Fruit fly (Drosophila melanogaster) whole organism, embryonic: Measurements from ENCODE around the gene UQCR-6.4L.

Experiments used
- Abd-B ChIP-seq: fragments of 200-800 bp; sonication (Bioruptor generic); optimal IDR thresholded peaks from 2 replicates; lab custom pipeline; 2018; ENCODE audit warnings: missing biosample characterization, mild to moderate bottlenecking, missing genetic modification characterization, moderate library complexity
- Atf-2 ChIP-seq: fragments of 200-800 bp; sonication (Bioruptor generic); optimal IDR thresholded peaks from 2 replicates; lab custom pipeline; 2016; ENCODE audit warnings: missing biosample characterization, missing genetic modification characterization
- Bgb ChIP-seq: fragments of 200-800 bp; sonication (Bioruptor generic); IDR thresholded peaks from 2 replicates; pipeline ENCODE4 v1.3.6; 2022; ENCODE audit warnings: missing biosample characterization, missing genetic modification characterization; ENCODE audit not compliant: partially characterized antibody
- Blimp-1 ChIP-seq: fragments of 200-800 bp; sonication (Bioruptor generic); optimal IDR thresholded peaks from 3 replicates; lab custom pipeline; 2018; ENCODE audit warnings: missing biosample characterization, missing genetic modification characterization, mild to moderate bottlenecking, moderate library complexity, missing genetic modification reagents
- CG10267 ChIP-seq: fragments of 200-800 bp; sonication (Bioruptor generic); optimal IDR thresholded peaks from 2 replicates; lab custom pipeline; 2018; ENCODE audit warnings: missing biosample characterization, mild to moderate bottlenecking, missing genetic modification characterization, moderate library complexity
- CG10959 ChIP-seq: fragments of 200-800 bp; sonication (Bioruptor generic); IDR thresholded peaks from 2 replicates; pipeline ENCODE4 v1.3.6; 2022; ENCODE audit warnings: missing biosample characterization, missing genetic modification characterization
- CG11456 ChIP-seq: fragments of 200-800 bp; sonication (Bioruptor generic); IDR thresholded peaks from 3 replicates; pipeline ENCODE4 v1.3.6; 2022; ENCODE audit warnings: missing biosample characterization, missing genetic modification characterization
- CG12219 ChIP-seq: fragments of 200-800 bp; sonication (Bioruptor generic); optimal IDR thresholded peaks from 3 replicates; lab custom pipeline; 2018; ENCODE audit warnings: missing biosample characterization, mild to moderate bottlenecking, missing genetic modification characterization
- CG13424 ChIP-seq: fragments of 200-800 bp; sonication (Bioruptor generic); optimal IDR thresholded peaks from 2 replicates; lab custom pipeline; 2019; ENCODE audit warnings: missing biosample characterization, mild to moderate bottlenecking, missing genetic modification characterization, moderate library complexity
- CG14014 ChIP-seq: fragments of 200-800 bp; sonication (Bioruptor generic); IDR thresholded peaks from 2 replicates; pipeline ENCODE4 v1.3.6; 2022; ENCODE audit warnings: missing biosample characterization, missing genetic modification characterization
- CG14965 ChIP-seq: fragments of 200-800 bp; sonication (Bioruptor generic); optimal IDR thresholded peaks from 2 replicates; lab custom pipeline; 2016; ENCODE audit warnings: missing biosample characterization, missing genetic modification characterization, borderline replicate concordance
- CG1603 ChIP-seq: fragments of 200-800 bp; sonication (Bioruptor generic); optimal IDR thresholded peaks from 2 replicates; lab custom pipeline; 2019; ENCODE audit warnings: missing biosample characterization, mild to moderate bottlenecking, missing genetic modification characterization, moderate library complexity
- CG17186 ChIP-seq: fragments of 200-800 bp; sonication (Bioruptor generic); optimal IDR thresholded peaks from 3 replicates; lab custom pipeline; 2017; ENCODE audit warnings: missing biosample characterization, missing genetic modification reagents, missing genetic modification characterization
- CG17612 ChIP-seq: fragments of 200-800 bp; sonication (Bioruptor generic); IDR thresholded peaks from 2 replicates; pipeline ENCODE4 v1.3.6; 2022; ENCODE audit warnings: missing biosample characterization, missing genetic modification characterization
- CG2116 ChIP-seq: fragments of 200-800 bp; sonication (Bioruptor generic); optimal IDR thresholded peaks from 3 replicates; lab custom pipeline; 2018; ENCODE audit warnings: missing biosample characterization, mild to moderate bottlenecking, missing genetic modification characterization
- CG31365 ChIP-seq: fragments of 200-800 bp; sonication (Bioruptor generic); optimal IDR thresholded peaks from 2 replicates; lab custom pipeline; 2018; ENCODE audit warnings: missing biosample characterization, mild to moderate bottlenecking, missing genetic modification characterization
- CG43689 ChIP-seq: fragments of 200-800 bp; sonication (Bioruptor generic); IDR thresholded peaks from 2 replicates; pipeline ENCODE4 v1.3.6; 2022; ENCODE audit warnings: missing biosample characterization, missing genetic modification characterization
- CG4854 ChIP-seq: fragments of 200-800 bp; sonication (Bioruptor generic); optimal IDR thresholded peaks from 2 replicates; lab custom pipeline; 2016; ENCODE audit warnings: missing biosample characterization, missing genetic modification characterization, inconsistent platforms
- CG9215 ChIP-seq: fragments of 200-800 bp; sonication (Bioruptor generic); IDR thresholded peaks from 2 replicates; pipeline ENCODE4 v1.3.6; 2022; ENCODE audit warnings: missing biosample characterization, missing genetic modification characterization
- CG9437 ChIP-seq: fragments of 200-800 bp; sonication (Bioruptor generic); optimal IDR thresholded peaks from 2 replicates; lab custom pipeline; 2018; ENCODE audit warnings: missing biosample characterization, mild to moderate bottlenecking, missing genetic modification characterization
- CTCF ChIP-seq: fragments of 200-800 bp; sonication (Bioruptor generic); optimal IDR thresholded peaks from 2 replicates; lab custom pipeline; 2017; ENCODE audit warnings: missing biosample characterization, mild to moderate bottlenecking, missing genetic modification characterization, moderate library complexity
- D19B ChIP-seq: fragments of 200-800 bp; sonication (Bioruptor generic); optimal IDR thresholded peaks from 2 replicates; lab custom pipeline; 2017; ENCODE audit warnings: missing biosample characterization, mild to moderate bottlenecking, missing genetic modification characterization
- Ets65A ChIP-seq: fragments of 200-800 bp; sonication (Bioruptor generic); peaks from one replicate; lab custom pipeline; 2016; ENCODE audit warnings: missing biosample characterization, missing genetic modification characterization
- Ets97D ChIP-seq: fragments of 200-800 bp; sonication (Bioruptor generic); optimal IDR thresholded peaks from 3 replicates; lab custom pipeline; 2016; ENCODE audit warnings: missing biosample characterization, missing genetic modification characterization
- Hr3 ChIP-seq: fragments of 200-800 bp; sonication (Bioruptor generic); optimal IDR thresholded peaks from 3 replicates; lab custom pipeline; 2016; ENCODE audit warnings: missing biosample characterization, missing genetic modification characterization
- Hr39 ChIP-seq: fragments of >200 bp; optimal IDR thresholded peaks from 2 replicates; lab custom pipeline; 2017
- MBD-R2 ChIP-seq: fragments of 200-800 bp; sonication (Bioruptor generic); IDR thresholded peaks from 2 replicates; pipeline ENCODE4 v1.3.6; 2022; ENCODE audit warnings: missing biosample characterization, missing genetic modification characterization
- Max ChIP-seq: fragments of 200-800 bp; sonication (Bioruptor generic); optimal IDR thresholded peaks from 2 replicates; lab custom pipeline; 2016; ENCODE audit warnings: missing biosample characterization, mild to moderate bottlenecking, missing genetic modification characterization
- Mes4 ChIP-seq: fragments of 200-800 bp; sonication (Bioruptor generic); optimal IDR thresholded peaks from 2 replicates; lab custom pipeline; 2016; ENCODE audit warnings: missing biosample characterization, missing genetic modification characterization
- Mrtf ChIP-seq: fragments of 200-800 bp; sonication (Bioruptor generic); IDR thresholded peaks from 3 replicates; pipeline ENCODE4 v1.3.6; 2022; ENCODE audit warnings: missing biosample characterization, missing genetic modification characterization
- NFAT ChIP-seq: fragments of 200-800 bp; sonication (Bioruptor generic); IDR thresholded peaks from 2 replicates; pipeline ENCODE4 v1.3.6; 2022; ENCODE audit warnings: missing biosample characterization, missing genetic modification characterization
- Nf-YC ChIP-seq: fragments of 200-800 bp; optimal IDR thresholded peaks from 3 replicates; lab custom pipeline; 2019; ENCODE audit warnings: missing biosample characterization, mild to moderate bottlenecking, missing genetic modification characterization, moderate library complexity
- NfI ChIP-seq: fragments of 200-800 bp; sonication (Bioruptor generic); optimal IDR thresholded peaks from 3 replicates; lab custom pipeline; 2018; ENCODE audit warnings: missing biosample characterization, mild to moderate bottlenecking, missing genetic modification characterization, moderate library complexity
- Opbp ChIP-seq: fragments of 200-800 bp; sonication (Bioruptor generic); IDR thresholded peaks from 3 replicates; pipeline ENCODE4 v1.3.6; 2022; ENCODE audit warnings: missing biosample characterization, missing genetic modification characterization; ENCODE audit not compliant: partially characterized antibody
- Vsx1 ChIP-seq: fragments of 200-800 bp; sonication (Bioruptor generic); optimal IDR thresholded peaks from 2 replicates; lab custom pipeline; 2017; ENCODE audit warnings: missing biosample characterization, mild to moderate bottlenecking, missing genetic modification characterization, missing genetic modification reagents
- YL-1 ChIP-seq: fragments of 200-800 bp; sonication (Bioruptor generic); optimal IDR thresholded peaks from 3 replicates; lab custom pipeline; 2017; ENCODE audit warnings: missing biosample characterization, mild to moderate bottlenecking, missing genetic modification characterization
- ab ChIP-seq: fragments of 200-800 bp; sonication (Bioruptor generic); optimal IDR thresholded peaks from 2 replicates; lab custom pipeline; 2016; ENCODE audit warnings: missing biosample characterization, missing genetic modification characterization
- ac ChIP-seq: fragments of 200-800 bp; sonication (Bioruptor generic); optimal IDR thresholded peaks from 3 replicates; lab custom pipeline; 2017; ENCODE audit warnings: missing biosample characterization, mild to moderate bottlenecking, missing genetic modification characterization
- bbx ChIP-seq: fragments of 200-800 bp; sonication (Bioruptor generic); IDR thresholded peaks from 2 replicates; pipeline ENCODE4 v1.3.6; 2022; ENCODE audit warnings: missing biosample characterization, missing genetic modification characterization; ENCODE audit not compliant: partially characterized antibody
- bigmax ChIP-seq: fragments of 200-800 bp; sonication (Bioruptor generic); optimal IDR thresholded peaks from 2 replicates; lab custom pipeline; 2018; ENCODE audit warnings: missing biosample characterization, mild to moderate bottlenecking, missing genetic modification characterization
- cwo ChIP-seq: fragments of 200-800 bp; sonication (Bioruptor generic); optimal IDR thresholded peaks from 3 replicates; lab custom pipeline; 2017; ENCODE audit warnings: missing biosample characterization, missing genetic modification characterization, mild to moderate bottlenecking, moderate library complexity, missing genetic modification reagents
- eve ChIP-seq, 2 experiments: fragments of >200 bp; optimal IDR thresholded peaks; 2 replicates each; lab custom pipeline; 2017; ENCODE audit warnings: missing biosample characterization in 2 of 2, missing genetic modification characterization in 2 of 2
- gfzf ChIP-seq: fragments of 200-800 bp; sonication (Bioruptor generic); optimal IDR thresholded peaks from 2 replicates; lab custom pipeline; 2016; ENCODE audit warnings: missing biosample characterization, mild to moderate bottlenecking, missing genetic modification characterization, moderate library complexity
- hbn ChIP-seq: fragments of 200-800 bp; sonication (Bioruptor generic); IDR thresholded peaks from 2 replicates; pipeline ENCODE4 v1.3.6; 2022; ENCODE audit warnings: missing biosample characterization, missing genetic modification characterization; ENCODE audit not compliant: partially characterized antibody
- nau ChIP-seq: fragments of 200-800 bp; sonication (Bioruptor generic); optimal IDR thresholded peaks from 3 replicates; lab custom pipeline; 2017; ENCODE audit warnings: missing biosample characterization, mild to moderate bottlenecking, missing genetic modification characterization, missing genetic modification reagents
- pzg ChIP-seq: fragments of 200-800 bp; sonication (Bioruptor generic); optimal IDR thresholded peaks from 3 replicates; lab custom pipeline; 2018; ENCODE audit warnings: missing biosample characterization, mild to moderate bottlenecking, missing genetic modification characterization, moderate library complexity
- ranshi ChIP-seq: fragments of 200-800 bp; sonication (Bioruptor generic); IDR thresholded peaks from 2 replicates; pipeline ENCODE4 v1.3.6; 2022; ENCODE audit warnings: missing biosample characterization, missing genetic modification characterization
- repo ChIP-seq: fragments of 200-800 bp; sonication (Bioruptor generic); optimal IDR thresholded peaks from 2 replicates; lab custom pipeline; 2016; ENCODE audit warnings: missing biosample characterization, missing genetic modification characterization
- rib ChIP-seq: fragments of 200-800 bp; sonication (Bioruptor generic); IDR thresholded peaks from 2 replicates; pipeline ENCODE4 v1.3.6; 2022; ENCODE audit warnings: missing biosample characterization, missing genetic modification characterization
- trem ChIP-seq: fragments of 200-800 bp; optimal IDR thresholded peaks from 3 replicates; lab custom pipeline; 2019; ENCODE audit warnings: missing biosample characterization, mild to moderate bottlenecking, missing genetic modification characterization, moderate library complexity
- tup ChIP-seq: fragments of 200-800 bp; sonication (Bioruptor generic); optimal IDR thresholded peaks from 2 replicates; lab custom pipeline; 2016; ENCODE audit warnings: missing biosample characterization, mild to moderate bottlenecking, missing genetic modification characterization, moderate library complexity
- vvl ChIP-seq: fragments of 200-800 bp; sonication (Bioruptor generic); IDR thresholded peaks from 2 replicates; pipeline ENCODE4 v1.3.6; 2022; ENCODE audit warnings: missing biosample characterization, missing genetic modification characterization
- wor ChIP-seq: fragments of 200-800 bp; sonication (Bioruptor generic); IDR thresholded peaks from 2 replicates; pipeline ENCODE4 v1.3.6; 2022; ENCODE audit warnings: missing biosample characterization, missing genetic modification characterization

Gene UQCR-6.4L

DNA sequence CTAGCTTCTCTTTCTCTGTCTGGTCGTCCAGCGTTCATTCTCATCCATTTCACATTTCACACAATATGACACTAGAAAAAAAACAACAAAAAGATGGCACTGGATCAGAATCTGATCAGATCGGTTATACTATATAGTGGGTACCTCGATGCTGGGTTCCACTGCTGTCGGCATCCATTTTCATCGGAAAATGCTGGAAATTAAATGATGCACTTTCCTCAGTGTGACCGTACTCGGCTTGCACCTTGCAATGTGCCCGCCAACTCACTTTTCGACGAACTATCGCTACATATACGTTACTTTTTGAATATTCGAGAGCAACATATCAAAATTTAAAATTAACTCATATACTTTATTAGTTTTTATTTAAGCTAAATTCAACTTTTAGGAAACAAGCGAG is 24.3 kb downstream of the UQCR-6.4L start, which contains the start of gene tra (continued):
- TF ChIP-seq tup = no peak
- no peak for TF ChIP-seq CG9437 (GFP tag; lab: Kevin White, UChicago)
- TF ChIP-seq Vsx1 = no peak
- no peak for TF ChIP-seq repo (GFP tag; lab: Kevin White, UChicago)
- no peak for TF ChIP-seq Blimp-1 (GFP tag; lab: Kevin White, UChicago)
- no peak for TF ChIP-seq rib (GFP tag; lab: Robert Waterston, UW)
- TF ChIP-seq Nf-YC (tag; lab: Kevin White, UChicago) = no peak
- no peak for TF ChIP-seq cwo (GFP tag; lab: Kevin White, UChicago)
- TF ChIP-seq Ets65A = no peak
- peak; percentile 53 for TF ChIP-seq hbn (GFP tag; lab: Robert Waterston, UW)
- no peak for TF ChIP-seq Abd-B (GFP tag; lab: Kevin White, UChicago)
- peak; percentile 59 for TF ChIP-seq MBD-R2 (GFP tag; lab: Robert Waterston, UW)
- TF ChIP-seq Atf-2 = no peak
- peak; percentile 31 for TF ChIP-seq YL-1 (GFP tag; lab: Kevin White, UChicago)
- no peak for TF ChIP-seq wor
- no peak for TF ChIP-seq CG12219 (GFP tag; lab: Kevin White, UChicago)
- TF ChIP-seq CG17612 = no peak
- no peak for TF ChIP-seq Max (GFP tag; lab: Kevin White, UChicago)
- TF ChIP-seq CG31365 (tag; lab: Kevin White, UChicago) = no peak
- TF ChIP-seq vvl (GFP tag; lab: Robert Waterston, UW) = no peak
- no peak for TF ChIP-seq NfI
- no peak for TF ChIP-seq ac (GFP tag; lab: Kevin White, UChicago)
- peak; percentile 82 for TF ChIP-seq gfzf (GFP tag; lab: Kevin White, UChicago)
- peak; percentile 33 for TF ChIP-seq Ets97D (GFP tag; lab: Kevin White, UChicago)
- TF ChIP-seq CTCF (GFP tag; lab: Kevin White, UChicago) = peak; percentile 12
- TF ChIP-seq CG43689 (GFP tag; lab: Robert Waterston, UW) = no peak
- peak; percentile 66 for TF ChIP-seq bbx (GFP tag; lab: Robert Waterston, UW)
- TF ChIP-seq D19B = no peak
- no peak for TF ChIP-seq bigmax (GFP tag; lab: Kevin White, UChicago)
- TF ChIP-seq Hr3 (GFP tag; lab: Kevin White, UChicago) = no peak
- TF ChIP-seq CG10267 (tag; lab: Kevin White, UChicago) = peak; percentile 45
- no peak for TF ChIP-seq nau (GFP tag; lab: Kevin White, UChicago)
- no peak for TF ChIP-seq ab (GFP tag; lab: Kevin White, UChicago)
- peak; percentile 60 for TF ChIP-seq CG2116 (GFP tag; lab: Kevin White, UChicago)
- TF ChIP-seq CG11456 = no peak
- peak; percentile 83 for TF ChIP-seq Opbp
- TF ChIP-seq Bgb (GFP tag; lab: Robert Waterston, UW) = peak; percentile 57
- no peak for TF ChIP-seq CG14014 (GFP tag; lab: Robert Waterston, UW)
- TF ChIP-seq trem = peak; percentile 65
- TF ChIP-seq CG9215 (GFP tag; lab: Robert Waterston, UW) = no peak
- TF ChIP-seq CG4854 (GFP tag; lab: Kevin White, UChicago) = no peak
- no peak for TF ChIP-seq Mrtf (GFP tag; lab: Robert Waterston, UW)
- TF ChIP-seq pzg = peak; percentile 58
- TF ChIP-seq CG13424 (tag; lab: Kevin White, UChicago) = no peak
- TF ChIP-seq CG14965 = no peak
- no peak for TF ChIP-seq CG10959 (GFP tag; lab: Robert Waterston, UW)
- TF ChIP-seq eve (GFP tag; optimal IDR thresholded peaks at IDR 0.05; lab: Kevin White, UChicago) = no peak
- no peak for TF ChIP-seq ranshi (GFP tag; lab: Robert Waterston, UW)
- TF ChIP-seq CG17186 (GFP tag; lab: Kevin White, UChicago) = peak; percentile 31
- peak; percentile 71 for TF ChIP-seq CG1603 (tag; lab: Kevin White, UChicago)
- no peak for TF ChIP-seq NFAT (GFP tag; lab: Robert Waterston, UW)
- no peak for TF ChIP-seq Hr39 (lab: Kevin White, UChicago)
- TF ChIP-seq Mes4 (GFP tag; lab: Kevin White, UChicago) = no peak
